Worm (Caenorhabditis elegans) whole organism, L1 larva: ENCODE measurements around the gene idpc-1.

Source experiments
- C04F5.9 ChIP-seq: sonication (generic microtip); optimal IDR thresholded peaks from 2 replicates; lab custom pipeline; 2016; ENCODE audit warnings: missing genetic modification characterization, missing compliant biosample characterization
- C34B4.2 ChIP-seq: sonication (generic microtip); optimal IDR thresholded peaks from 2 replicates; lab custom pipeline; 2017; ENCODE audit warnings: mild to moderate bottlenecking, missing genetic modification characterization, missing compliant biosample characterization
- aha-1 ChIP-seq: fragments of 150-350 bp; optimal IDR thresholded peaks from 2 replicates; lab custom pipeline; 2014; ENCODE audit warnings: missing biosample characterization, missing genetic modification characterization
- aly-2 ChIP-seq: fragments of 150-350 bp; optimal IDR thresholded peaks from 2 replicates; lab custom pipeline; 2014; ENCODE audit warnings: missing biosample characterization, missing genetic modification characterization
- ceh-63 ChIP-seq: fragments of 200-800 bp; sonication (Bioruptor generic); optimal IDR thresholded peaks from 2 replicates; lab custom pipeline; 2018; ENCODE audit warnings: mild to moderate bottlenecking, missing genetic modification characterization, missing compliant biosample characterization
- ceh-8 ChIP-seq: fragments of 200-800 bp; sonication (Bioruptor generic); optimal IDR thresholded peaks from 2 replicates; lab custom pipeline; 2018; ENCODE audit warnings: mild to moderate bottlenecking, missing genetic modification characterization, moderate library complexity, missing compliant biosample characterization
- ceh-82 ChIP-seq, 3 experiments: fragments of 150-350 bp in 1 of 3; sonication (generic microtip) in 2 of 3; optimal IDR thresholded peaks; 2 replicates each; lab custom pipeline; 2014 to 2017; ENCODE audit warnings: missing biosample characterization in 3 of 3, missing genetic modification characterization in 3 of 3
- efl-3 ChIP-seq: fragments of 200-800 bp; sonication (Bioruptor generic); optimal IDR thresholded peaks from 2 replicates; lab custom pipeline; 2018; ENCODE audit warnings: mild to moderate bottlenecking, missing genetic modification characterization, missing compliant biosample characterization
- egl-27 ChIP-seq, 2 experiments: fragments of 150-350 bp in 1 of 2; sonication (generic microtip); optimal IDR thresholded peaks; 3 replicates each; lab custom pipeline; 2017 to 2018; ENCODE audit warnings: missing biosample characterization in 2 of 2, missing genetic modification characterization in 2 of 2, missing genetic modification reagents in 2 of 2
- elt-2 ChIP-seq: sonication (generic microtip); optimal IDR thresholded peaks from 2 replicates; lab custom pipeline; 2016; ENCODE audit warnings: missing genetic modification characterization, mild to moderate bottlenecking, inconsistent platforms, missing compliant biosample characterization, missing genetic modification reagents
- elt-3 ChIP-seq, 6 experiments: fragments of 150-350 bp in 1 of 6; sonication (generic microtip); optimal IDR thresholded peaks; 2 replicates each; lab custom pipeline; 2017 to 2018; ENCODE audit warnings: missing biosample characterization in 6 of 6, missing genetic modification characterization in 6 of 6, inconsistent platforms in 1 of 6
- fkh-10 ChIP-seq: sonication (generic microtip); optimal IDR thresholded peaks from 2 replicates; lab custom pipeline; 2017; ENCODE audit warnings: missing biosample characterization, missing genetic modification reagents, missing genetic modification characterization
- fos-1 ChIP-seq: fragments of 150-350 bp; optimal IDR thresholded peaks from 2 replicates; lab custom pipeline; 2014; ENCODE audit warnings: missing biosample characterization, missing genetic modification characterization
- grh-1 ChIP-seq: fragments of 200-800 bp; sonication (Bioruptor generic); IDR thresholded peaks from 2 replicates; pipeline ENCODE4 v1.3.6; 2022; ENCODE audit warnings: missing genetic modification reagents, missing genetic modification characterization, missing compliant biosample characterization
- hlh-17 ChIP-seq: fragments of 200-800 bp; sonication (Bioruptor generic); optimal IDR thresholded peaks from 2 replicates; lab custom pipeline; 2018; ENCODE audit warnings: missing genetic modification characterization, mild to moderate bottlenecking, missing compliant biosample characterization, moderate library complexity, borderline replicate concordance
- irx-1 ChIP-seq: sonication (generic microtip); optimal IDR thresholded peaks from 2 replicates; lab custom pipeline; 2016; ENCODE audit warnings: missing genetic modification characterization, missing compliant biosample characterization
- jun-1 ChIP-seq: fragments of 150-350 bp; optimal IDR thresholded peaks from 2 replicates; lab custom pipeline; 2014; ENCODE audit warnings: missing biosample characterization, missing genetic modification reagents, missing genetic modification characterization
- lin-13 ChIP-seq: fragments of 150-350 bp; optimal IDR thresholded peaks from 2 replicates; lab custom pipeline; 2014; ENCODE audit warnings: missing biosample characterization, missing genetic modification reagents, missing genetic modification characterization
- lin-14 ChIP-seq: fragments of 200-800 bp; sonication (Bioruptor generic); optimal IDR thresholded peaks from 2 replicates; lab custom pipeline; 2018; ENCODE audit warnings: mild to moderate bottlenecking, missing genetic modification characterization, moderate library complexity, missing compliant biosample characterization
- lin-15B ChIP-seq: fragments of 150-350 bp; sonication (generic microtip); optimal IDR thresholded peaks from 3 replicates; lab custom pipeline; 2014; ENCODE audit warnings: missing biosample characterization, missing genetic modification characterization
- lin-35 ChIP-seq, 2 experiments: fragments of 150-350 bp; optimal IDR thresholded peaks; 2 replicates each; lab custom pipeline; 2014; ENCODE audit warnings: missing biosample characterization in 2 of 2, missing genetic modification characterization in 2 of 2, missing genetic modification reagents in 2 of 2
- lir-3 ChIP-seq: sonication (generic microtip); optimal IDR thresholded peaks from 2 replicates; lab custom pipeline; 2016; ENCODE audit warnings: mild to moderate bottlenecking, missing genetic modification characterization, moderate library complexity, missing compliant biosample characterization; ENCODE audit not compliant: poor library complexity
- lsy-2 ChIP-seq, 2 experiments: fragments of 150-350 bp; optimal IDR thresholded peaks; 2 replicates each; lab custom pipeline; 2014; ENCODE audit warnings: missing biosample characterization in 2 of 2, missing genetic modification characterization in 2 of 2
- mef-2 ChIP-seq: fragments of 150-350 bp; optimal IDR thresholded peaks from 2 replicates; lab custom pipeline; 2014; ENCODE audit warnings: missing biosample characterization, missing genetic modification characterization
- nhr-12 ChIP-seq: sonication (generic microtip); optimal IDR thresholded peaks from 2 replicates; lab custom pipeline; 2017; ENCODE audit warnings: missing biosample characterization, missing genetic modification characterization
- nhr-20 ChIP-seq: sonication (generic microtip); optimal IDR thresholded peaks from 2 replicates; lab custom pipeline; 2016; ENCODE audit warnings: mild to moderate bottlenecking, missing genetic modification characterization, missing compliant biosample characterization
- nhr-237 ChIP-seq: fragments of 150-350 bp; optimal IDR thresholded peaks from 2 replicates; lab custom pipeline; 2014; ENCODE audit warnings: missing biosample characterization, missing genetic modification characterization
- nhr-28 ChIP-seq: fragments of 150-350 bp; optimal IDR thresholded peaks from 2 replicates; lab custom pipeline; 2014; ENCODE audit warnings: missing biosample characterization, missing genetic modification characterization
- nhr-71 ChIP-seq: sonication (generic microtip); optimal IDR thresholded peaks from 2 replicates; lab custom pipeline; 2016; ENCODE audit warnings: mild to moderate bottlenecking, missing genetic modification characterization, moderate library complexity, missing compliant biosample characterization
- nhr-76 ChIP-seq: sonication (generic microtip); optimal IDR thresholded peaks from 2 replicates; lab custom pipeline; 2017; ENCODE audit warnings: missing biosample characterization, missing genetic modification characterization
- nhr-77 ChIP-seq: fragments of 150-350 bp; optimal IDR thresholded peaks from 2 replicates; lab custom pipeline; 2014; ENCODE audit warnings: missing biosample characterization, missing genetic modification characterization
- nhr-85 ChIP-seq: sonication (generic microtip); peaks from one replicate; lab custom pipeline; 2016; ENCODE audit warnings: missing genetic modification characterization, inconsistent platforms, missing compliant biosample characterization
- nhr-90 ChIP-seq: sonication (generic microtip); optimal IDR thresholded peaks from 2 replicates; lab custom pipeline; 2016; ENCODE audit warnings: mild to moderate bottlenecking, missing genetic modification characterization, missing compliant biosample characterization; ENCODE audit not compliant: poor library complexity
- pag-3 ChIP-seq: sonication (generic microtip); optimal IDR thresholded peaks from 2 replicates; lab custom pipeline; 2017; ENCODE audit warnings: missing genetic modification characterization, mild to moderate bottlenecking, missing compliant biosample characterization, antibody characterized with exemption, borderline replicate concordance; ENCODE audit not compliant: insufficient read depth
- pax-3 ChIP-seq: fragments of 200-800 bp; sonication (Bioruptor generic); optimal IDR thresholded peaks from 2 replicates; lab custom pipeline; 2018; ENCODE audit warnings: mild to moderate bottlenecking, missing genetic modification characterization, moderate library complexity, missing compliant biosample characterization
- pqm-1 ChIP-seq: sonication (generic microtip); optimal IDR thresholded peaks from 3 replicates; lab custom pipeline; 2017; ENCODE audit warnings: missing biosample characterization, missing genetic modification characterization
- tlp-1 ChIP-seq: fragments of 150-350 bp; optimal IDR thresholded peaks from 2 replicates; lab custom pipeline; 2014; ENCODE audit warnings: missing biosample characterization, missing genetic modification characterization
- unc-130 ChIP-seq: fragments of 150-350 bp; optimal IDR thresholded peaks from 2 replicates; lab custom pipeline; 2017; ENCODE audit warnings: missing biosample characterization, missing genetic modification characterization, inconsistent platforms
- xbp-1 ChIP-seq: sonication (generic microtip); optimal IDR thresholded peaks from 2 replicates; lab custom pipeline; 2016; ENCODE audit warnings: missing genetic modification characterization, missing compliant biosample characterization
- zip-4 ChIP-seq: fragments of 200-800 bp; sonication (Bioruptor generic); optimal IDR thresholded peaks from 2 replicates; lab custom pipeline; 2018; ENCODE audit warnings: mild to moderate bottlenecking, missing genetic modification characterization, moderate library complexity, missing compliant biosample characterization
- ztf-11 ChIP-seq, 2 experiments: sonication (generic microtip); optimal IDR thresholded peaks; 2 replicates each; lab custom pipeline; 2016 to 2017; ENCODE audit warnings: missing genetic modification characterization in 2 of 2, missing biosample characterization in 1 of 2, missing compliant biosample characterization in 1 of 2
- ztf-4 ChIP-seq: fragments of 150-350 bp; optimal IDR thresholded peaks from 2 replicates; lab custom pipeline; 2014; ENCODE audit warnings: missing biosample characterization, missing genetic modification characterization

The idpc-1 gene

DNA sequence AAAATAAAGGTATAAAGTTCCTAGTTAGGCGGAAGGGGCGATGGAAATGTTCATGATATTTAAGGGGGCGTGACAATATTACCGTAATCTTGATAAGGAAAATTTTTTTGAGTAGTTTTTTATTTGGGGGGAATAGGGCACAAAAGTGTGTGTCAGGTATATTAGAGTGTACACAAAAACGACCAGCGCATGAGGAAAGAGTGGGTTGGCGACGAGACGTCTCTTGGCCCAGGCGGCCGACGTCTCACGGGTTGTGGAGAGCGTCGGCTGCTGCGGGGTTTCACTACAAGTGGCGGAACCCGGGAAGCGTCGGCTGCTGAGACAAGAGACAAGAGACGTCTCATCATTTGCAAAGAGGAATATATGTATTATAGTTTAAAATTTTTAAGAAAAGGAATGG, 36.7 kb downstream of the idpc-1 start (continued):
- TF ChIP-seq aly-2 (tag; lab: Kevin White, UChicago) (peak; percentile 3), nhr-76 (no peak), ztf-4 (tag; lab: Kevin White, UChicago) (no peak)

DNA sequence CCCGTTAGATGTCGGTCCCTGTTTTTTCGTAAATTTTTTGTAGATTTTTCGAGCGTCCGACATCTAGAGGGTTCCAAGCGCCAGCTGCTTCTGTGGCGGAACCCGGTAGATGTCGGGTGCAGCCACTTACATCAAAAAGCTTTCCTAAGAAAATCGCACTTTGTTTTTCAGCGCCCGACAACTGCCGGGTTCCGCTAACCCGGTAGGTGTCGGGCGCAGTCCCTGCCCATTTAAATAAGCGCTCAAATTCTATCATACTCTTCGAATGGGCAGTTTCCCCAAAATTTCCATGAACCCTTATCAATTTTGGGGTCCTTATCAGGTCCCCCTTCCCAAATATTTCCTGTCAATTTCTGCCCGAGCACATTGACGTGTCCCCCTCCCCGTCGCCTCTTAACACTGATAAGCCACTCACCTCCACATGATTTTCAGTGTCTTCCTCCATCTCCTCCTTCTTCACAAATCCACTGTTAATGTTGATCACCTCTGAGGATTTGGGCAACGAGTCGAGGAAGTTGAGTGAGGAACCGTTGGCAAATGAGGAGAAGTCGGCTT, 38.5 kb downstream of the idpc-1 start:
- TF ChIP-seq aha-1 (tag; lab: Kevin White, UChicago) (no peak), ztf-11 (tag; optimal IDR thresholded peaks at IDR 0.05; lab: Kevin White, UChicago) (no peak), elt-2 (tag; lab: Kevin White, UChicago) (peak; percentile 74), irx-1 (tag; lab: Kevin White, UChicago) (no peak), lin-14 (GFP tag; lab: Kevin White, UChicago) (no peak)

DNA sequence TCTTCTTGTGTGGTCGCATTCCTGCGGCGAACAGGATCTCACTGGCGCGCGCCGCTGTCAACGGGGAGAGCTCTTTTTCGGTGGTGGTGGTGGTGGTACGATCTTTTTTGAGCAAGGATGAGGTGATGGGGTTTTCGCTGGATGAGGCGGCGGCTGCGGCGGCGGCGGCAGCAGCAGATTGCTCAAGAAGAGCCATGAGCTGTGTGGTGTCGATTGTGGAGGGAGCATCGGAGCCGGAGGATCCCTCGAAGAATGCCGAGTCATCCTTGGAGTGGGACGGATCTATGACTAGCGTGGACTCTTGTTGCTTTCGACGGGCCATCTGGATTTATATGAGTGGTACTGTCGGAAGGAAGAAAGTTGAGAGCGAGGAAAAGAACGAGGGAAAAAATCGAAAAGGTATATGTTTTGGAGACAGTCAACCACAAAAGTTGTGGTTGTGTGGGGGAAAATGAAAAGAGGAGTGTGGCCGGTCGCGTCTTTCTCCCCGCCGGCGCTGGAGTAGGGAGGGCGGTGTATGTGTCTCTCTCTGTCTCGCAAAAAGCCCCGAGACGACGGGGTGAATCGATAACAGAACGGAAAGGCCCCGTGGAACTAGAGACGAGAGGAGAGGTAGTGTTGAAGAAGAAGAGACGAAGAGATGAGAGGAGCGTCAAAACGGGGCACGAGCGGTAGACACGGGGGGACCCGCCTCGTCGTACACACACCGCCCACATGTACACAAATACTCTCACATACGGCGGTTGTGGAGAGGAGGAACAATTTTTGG, 39.6 kb downstream of the idpc-1 start:
- TF ChIP-seq nhr-90 (tag; lab: Kevin White, UChicago): no peak
- no peak for TF ChIP-seq nhr-20 (tag; lab: Kevin White, UChicago)
- TF ChIP-seq elt-3 (tag; optimal IDR thresholded peaks at IDR 0.05; lab: Kevin White, UChicago): no peak
- no peak for TF ChIP-seq lin-15B (tag; lab: Kevin White, UChicago)
- TF ChIP-seq fos-1: no peak
- no peak for TF ChIP-seq tlp-1
- peak; percentile 53 for TF ChIP-seq lin-14 (GFP tag; lab: Kevin White, UChicago)
- TF ChIP-seq zip-4: no peak
- peak in 1 of 3 experiments; percentile 22 for TF ChIP-seq ceh-82 (tag; optimal IDR thresholded peaks at IDR 0.05; lab: Kevin White, UChicago)
- TF ChIP-seq nhr-71 (tag; lab: Kevin White, UChicago): peak; percentile 19
- TF ChIP-seq nhr-12 (tag; lab: Kevin White, UChicago): no peak
- no peak for TF ChIP-seq xbp-1 (tag; lab: Kevin White, UChicago)
- TF ChIP-seq pqm-1 (tag; lab: Kevin White, UChicago): no peak
- no peak for TF ChIP-seq pax-3
- no peak for TF ChIP-seq nhr-77 (tag; lab: Kevin White, UChicago)
- TF ChIP-seq nhr-28 (tag; lab: Kevin White, UChicago): no peak
- TF ChIP-seq unc-130: no peak
- peak in 1 of 2 experiments; percentile 1 for TF ChIP-seq lsy-2 (tag; optimal IDR thresholded peaks at IDR 0.05; lab: Kevin White, UChicago)
- no peak for TF ChIP-seq lir-3 (tag; lab: Kevin White, UChicago)
- no peak for TF ChIP-seq nhr-237 (tag; lab: Kevin White, UChicago)
- TF ChIP-seq lin-13 (GFP tag; lab: Kevin White, UChicago): no peak
- TF ChIP-seq egl-27 (tag; optimal IDR thresholded peaks at IDR 0.05; lab: Kevin White, UChicago): no peak
- TF ChIP-seq irx-1 (tag; lab: Kevin White, UChicago): no peak
- no peak for TF ChIP-seq grh-1
- TF ChIP-seq jun-1 (tag; lab: Kevin White, UChicago): no peak

DNA sequence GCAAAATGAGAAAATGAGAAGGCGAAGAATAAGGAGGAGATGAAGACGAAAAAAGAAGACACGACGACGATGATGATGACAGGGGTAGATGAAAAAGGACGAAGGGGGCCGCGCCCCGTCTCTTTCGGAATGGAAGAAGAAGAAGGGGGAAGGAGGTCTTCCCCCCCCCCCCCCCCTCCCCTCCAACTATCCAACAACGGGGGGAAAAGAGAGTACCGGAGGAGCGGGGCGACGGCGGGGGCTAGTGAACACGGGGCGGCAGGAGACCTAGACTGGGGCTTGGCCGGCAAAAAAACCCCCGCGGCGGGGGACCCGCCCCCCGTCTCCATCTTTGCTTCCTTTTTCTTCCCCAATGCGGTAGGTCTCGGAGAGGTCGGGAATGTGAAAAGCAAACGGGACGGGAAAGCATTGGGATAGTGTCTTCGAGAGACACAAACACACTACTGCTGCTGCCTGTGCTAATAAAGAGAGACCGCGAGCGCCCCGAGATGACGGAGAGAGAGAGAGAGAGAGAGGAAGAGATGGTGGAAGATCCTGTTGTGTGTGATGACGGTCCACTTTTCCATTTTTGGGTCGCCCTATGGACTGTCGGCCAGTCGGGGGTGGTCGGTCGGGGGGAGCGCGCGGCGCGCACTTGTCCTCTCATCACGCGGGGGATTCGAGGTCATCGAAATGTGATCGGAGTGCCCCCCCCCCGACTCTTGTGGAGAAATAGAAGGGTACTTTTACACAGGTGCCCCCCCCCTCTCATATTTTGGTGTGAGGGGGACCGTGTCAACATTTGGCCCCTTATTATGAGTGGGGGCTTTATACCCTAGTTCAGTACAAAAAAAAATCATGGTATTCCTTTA, 40.9 kb downstream of the idpc-1 start:
- TF ChIP-seq aha-1 (tag; lab: Kevin White, UChicago) (no peak), fos-1 (no peak), fkh-10 (GFP tag; lab: Kevin White, UChicago) (no peak), ceh-8 (GFP tag; lab: Kevin White, UChicago) (peak; percentile 93), hlh-17 (no peak), jun-1 (tag; lab: Kevin White, UChicago) (no peak), efl-3 (GFP tag; lab: Kevin White, UChicago) (no peak), mef-2 (tag; lab: Kevin White, UChicago) (no peak), nhr-85 (tag; lab: Kevin White, UChicago) (peak; percentile 68), nhr-20 (tag; lab: Kevin White, UChicago) (no peak), C04F5.9 (tag; lab: Kevin White, UChicago) (no peak), lin-13 (GFP tag; lab: Kevin White, UChicago) (no peak), lin-35 (GFP tag; optimal IDR thresholded peaks at IDR 0.05; lab: Kevin White, UChicago) (no peak), pag-3 (tag; lab: Kevin White, UChicago) (no peak), ztf-4 (tag; lab: Kevin White, UChicago) (no peak), nhr-77 (tag; lab: Kevin White, UChicago) (peak; percentile 13), ceh-82 (tag; optimal IDR thresholded peaks at IDR 0.05; lab: Kevin White, UChicago) (peak in 2 of 3 experiments; percentile 22 to 26), C34B4.2 (tag; lab: Kevin White, UChicago) (no peak), ceh-63 (GFP tag; lab: Kevin White, UChicago) (no peak), xbp-1 (tag; lab: Kevin White, UChicago) (no peak)
